Worm (Caenorhabditis elegans) whole organism, L3 larva: ENCODE measurements around the gene fntb-1.

Experiments
- ama-1 ChIP-seq: fragments of 150-350 bp; optimal IDR thresholded peaks from 2 replicates; lab custom pipeline; 2018
- elt-3 ChIP-seq, 3 experiments: fragments of 150-350 bp in 1 of 3; sonication (generic microtip) in 2 of 3; optimal IDR thresholded peaks; 2 replicates in 2 of 3; 4 replicates in 1 of 3; lab custom pipeline; 2014 to 2017; ENCODE audit warnings: missing biosample characterization in 3 of 3, missing genetic modification characterization in 3 of 3
- fkh-10 ChIP-seq: sonication (generic microtip); optimal IDR thresholded peaks from 2 replicates; lab custom pipeline; 2017; ENCODE audit warnings: missing biosample characterization, missing genetic modification reagents, missing genetic modification characterization
- lin-15B ChIP-seq: fragments of 150-350 bp; optimal IDR thresholded peaks from 2 replicates; lab custom pipeline; 2014; ENCODE audit warnings: missing biosample characterization, missing genetic modification characterization
- nfya-1 ChIP-seq: sonication (generic microtip); optimal IDR thresholded peaks from 2 replicates; lab custom pipeline; 2017; ENCODE audit warnings: missing genetic modification characterization, mild to moderate bottlenecking, missing compliant biosample characterization, antibody characterized with exemption, moderate library complexity; ENCODE audit not compliant: insufficient read depth
- nhr-12 ChIP-seq: fragments of 150-350 bp; optimal IDR thresholded peaks from 2 replicates; lab custom pipeline; 2014; ENCODE audit warnings: missing biosample characterization, missing genetic modification characterization
- nhr-76 ChIP-seq: fragments of 150-350 bp; sonication (generic microtip); optimal IDR thresholded peaks from 5 replicates; lab custom pipeline; 2014; ENCODE audit warnings: missing biosample characterization, missing genetic modification characterization
- pqm-1 ChIP-seq: fragments of 150-350 bp; optimal IDR thresholded peaks from 2 replicates; lab custom pipeline; 2017; ENCODE audit warnings: missing biosample characterization, missing genetic modification characterization, inconsistent platforms
- ztf-11 ChIP-seq: fragments of 150-350 bp; optimal IDR thresholded peaks from 2 replicates; lab custom pipeline; 2014; ENCODE audit warnings: missing biosample characterization, missing genetic modification characterization

ce11 chrV:14439236-14439635 lies 8.2 kb upstream of the fntb-1 start:
- no peak for TF ChIP-seq pqm-1 (tag; lab: Kevin White, UChicago)
- TF ChIP-seq fkh-10 (GFP tag; lab: Kevin White, UChicago) = no peak
- TF ChIP-seq ztf-11 (tag; lab: Kevin White, UChicago) = no peak
- TF ChIP-seq ama-1 (lab: Kevin White, UChicago) = no peak
- no peak for TF ChIP-seq elt-3 (tag; optimal IDR thresholded peaks at IDR 0.05; lab: Kevin White, UChicago)
- TF ChIP-seq nfya-1 (tag; lab: Kevin White, UChicago) = no peak
- TF ChIP-seq lin-15B (tag; lab: Kevin White, UChicago) = no peak
- TF ChIP-seq nhr-76 (tag; lab: Kevin White, UChicago) = no peak
- no peak for TF ChIP-seq nhr-12 (tag; lab: Kevin White, UChicago)
